Fruit fly (Drosophila melanogaster) whole organism, pupa: ENCODE measurements around the gene Meltrin.

Experiments
- CG10348 ChIP-seq: fragments of 200-800 bp; sonication (Bioruptor generic); IDR thresholded peaks from 2 replicates; pipeline ENCODE4 v1.3.6; 2022; ENCODE audit warnings: missing biosample characterization, missing genetic modification characterization
- CG12605 ChIP-seq: fragments of 200-800 bp; sonication (Bioruptor generic); IDR thresholded peaks from 2 replicates; pipeline ENCODE4 v1.3.6; 2022; ENCODE audit warnings: missing biosample characterization, missing genetic modification characterization
- CG13204 ChIP-seq: fragments of 200-800 bp; sonication (Bioruptor generic); optimal IDR thresholded peaks from 2 replicates; lab custom pipeline; 2018; ENCODE audit warnings: missing biosample characterization, mild to moderate bottlenecking, missing genetic modification characterization, moderate library complexity
- CG14655 ChIP-seq: fragments of 200-800 bp; sonication (Bioruptor generic); optimal IDR thresholded peaks from 3 replicates; lab custom pipeline; 2017; ENCODE audit warnings: mild to moderate bottlenecking, missing biosample characterization, missing genetic modification reagents, missing genetic modification characterization
- CG15710 ChIP-seq: fragments of 200-800 bp; sonication (Bioruptor generic); optimal IDR thresholded peaks from 2 replicates; lab custom pipeline; 2018; ENCODE audit warnings: missing biosample characterization, mild to moderate bottlenecking, missing genetic modification characterization, moderate library complexity
- CG17806 ChIP-seq: fragments of 200-800 bp; sonication (Bioruptor generic); optimal IDR thresholded peaks from 2 replicates; lab custom pipeline; 2018; ENCODE audit warnings: missing biosample characterization, mild to moderate bottlenecking, missing genetic modification characterization, moderate library complexity
- CG32121 ChIP-seq: fragments of 200-800 bp; sonication (Bioruptor generic); IDR thresholded peaks from 2 replicates; pipeline ENCODE4 v1.3.6; 2022; ENCODE audit warnings: missing biosample characterization, missing genetic modification characterization
- CG34367 ChIP-seq: fragments of 200-800 bp; sonication (Bioruptor generic); optimal IDR thresholded peaks from 2 replicates; lab custom pipeline; 2018; ENCODE audit warnings: missing biosample characterization, mild to moderate bottlenecking, missing genetic modification characterization
- CG4496 ChIP-seq: fragments of 200-800 bp; sonication (Bioruptor generic); IDR thresholded peaks from 3 replicates; pipeline ENCODE4 v1.3.6; 2022; ENCODE audit warnings: missing biosample characterization, missing genetic modification characterization
- CG8159 ChIP-seq: fragments of 200-800 bp; sonication (Bioruptor generic); optimal IDR thresholded peaks from 3 replicates; lab custom pipeline; 2018; ENCODE audit warnings: missing biosample characterization, mild to moderate bottlenecking, missing genetic modification characterization, moderate library complexity
- CG8301 ChIP-seq: fragments of 200-800 bp; sonication (Bioruptor generic); optimal IDR thresholded peaks from 2 replicates; lab custom pipeline; 2018; ENCODE audit warnings: missing biosample characterization, mild to moderate bottlenecking, missing genetic modification characterization
- CG9948 ChIP-seq: fragments of 200-800 bp; sonication (Bioruptor generic); optimal IDR thresholded peaks from 2 replicates; lab custom pipeline; 2018; ENCODE audit warnings: missing biosample characterization, mild to moderate bottlenecking, missing genetic modification characterization, moderate library complexity
- D1 ChIP-seq: fragments of 200-800 bp; sonication (Bioruptor generic); optimal IDR thresholded peaks from 2 replicates; lab custom pipeline; 2018; ENCODE audit warnings: missing biosample characterization, mild to moderate bottlenecking, missing genetic modification characterization, moderate library complexity
- EcR ChIP-seq: fragments of 200-800 bp; sonication (Bioruptor generic); optimal IDR thresholded peaks from 3 replicates; lab custom pipeline; 2019; ENCODE audit warnings: missing biosample characterization, missing genetic modification characterization, mild to moderate bottlenecking, moderate library complexity, missing genetic modification reagents
- Ets98B ChIP-seq: fragments of 200-800 bp; sonication (Bioruptor generic); IDR thresholded peaks from 2 replicates; pipeline ENCODE4 v1.3.6; 2022; ENCODE audit warnings: missing biosample characterization, missing genetic modification characterization
- Pif1A ChIP-seq: fragments of 200-800 bp; sonication (Bioruptor generic); optimal IDR thresholded peaks from 3 replicates; lab custom pipeline; 2016; ENCODE audit warnings: missing biosample characterization, missing genetic modification characterization
- Pif1B ChIP-seq: fragments of 200-800 bp; sonication (Bioruptor generic); optimal IDR thresholded peaks from 3 replicates; lab custom pipeline; 2016; ENCODE audit warnings: missing biosample characterization, missing genetic modification characterization
- Snoo ChIP-seq: fragments of 200-800 bp; sonication (Bioruptor generic); optimal IDR thresholded peaks from 3 replicates; lab custom pipeline; 2017; ENCODE audit warnings: missing biosample characterization, mild to moderate bottlenecking, missing genetic modification characterization, inconsistent platforms
- fd96Ca ChIP-seq: fragments of 200-800 bp; sonication (Bioruptor generic); IDR thresholded peaks from 3 replicates; pipeline ENCODE4 v1.3.6; 2022; ENCODE audit warnings: missing biosample characterization, missing genetic modification characterization
- gl ChIP-seq: fragments of 200-800 bp; sonication (Bioruptor generic); optimal IDR thresholded peaks from 2 replicates; lab custom pipeline; 2018; ENCODE audit warnings: missing biosample characterization, mild to moderate bottlenecking, missing genetic modification characterization
- rn ChIP-seq: fragments of 200-800 bp; sonication (Bioruptor generic); IDR thresholded peaks from 2 replicates; pipeline ENCODE4 v1.3.6; 2022; ENCODE audit warnings: missing biosample characterization, missing genetic modification characterization

Gene Meltrin

DNA sequence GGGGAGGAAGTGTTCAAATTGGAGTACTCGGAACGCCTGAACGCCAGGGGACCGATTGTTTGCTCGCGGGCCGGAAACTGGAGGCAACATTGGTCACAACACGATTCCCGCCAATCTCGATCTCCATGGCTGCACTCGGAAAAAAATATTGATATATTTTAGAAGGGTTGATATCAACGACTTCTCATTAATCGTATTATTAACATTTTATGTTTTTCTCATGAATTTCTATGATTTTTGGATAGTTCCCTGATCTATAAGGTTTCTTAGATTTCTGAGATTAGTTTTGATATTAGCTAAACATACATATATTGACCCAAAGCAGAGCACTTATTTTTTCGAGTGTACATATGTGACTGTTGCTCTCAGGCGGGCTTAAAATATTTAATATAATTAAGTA lies 65.2 kb downstream of the Meltrin start:
- TF ChIP-seq CG15710 (tag; lab: Kevin White, UChicago) (no peak), gl (tag; lab: Kevin White, UChicago) (no peak), CG9948 (tag; lab: Kevin White, UChicago) (peak; percentile 16), rn (GFP tag; lab: Robert Waterston, UW) (no peak)
- TF ChIP-seq, all 21 proteins: peak for 1

dm6 chr3R:14630119-14630623 lies 66.9 kb downstream of the Meltrin start, which contains the start of gene Cad88C:
Gene Cad88C (plus strand): TSS chr3R:14630478.
- TF ChIP-seq CG32121 (0 out of 2 replicates have a peak, but pooled peaks have one; percentile 14), CG9948 (tag; lab: Kevin White, UChicago) (no peak), CG8159 (no peak), CG14655 (GFP tag; lab: Kevin White, UChicago) (no peak), Snoo (tag; lab: Kevin White, UChicago) (no peak), CG4496 (GFP tag; lab: Robert Waterston, UW) (no peak), CG12605 (no peak), Pif1A (GFP tag; lab: Kevin White, UChicago) (no peak), CG8301 (tag; lab: Kevin White, UChicago) (no peak)

dm6 chr3R:14626781-14627180 lies 70.3 kb downstream of the Meltrin start:
- no peak for TF ChIP-seq CG12605
- no peak for TF ChIP-seq Snoo (tag; lab: Kevin White, UChicago)
- TF ChIP-seq CG8159, result no peak
- TF ChIP-seq CG14655 (GFP tag; lab: Kevin White, UChicago), result no peak
- TF ChIP-seq EcR (GFP tag; lab: Kevin White, UChicago), result no peak
- no peak for TF ChIP-seq CG9948 (tag; lab: Kevin White, UChicago)
- TF ChIP-seq D1 (tag; lab: Kevin White, UChicago), result no peak
- TF ChIP-seq CG8301 (tag; lab: Kevin White, UChicago), result no peak
- TF ChIP-seq Ets98B, result no peak
- TF ChIP-seq Pif1A (GFP tag; lab: Kevin White, UChicago), result no peak
- TF ChIP-seq Pif1B (GFP tag; lab: Kevin White, UChicago), result no peak
- TF ChIP-seq CG17806 (tag; lab: Kevin White, UChicago), result no peak

dm6 chr3R:14625215-14626156 lies 71.6 kb downstream of the Meltrin start, which contains the start of the genes put and His4r:
Gene put (minus strand): TSS chr3R:14625703.
Gene His4r (plus strand): TSS chr3R:14625755.
- TF ChIP-seq CG13204, result no peak
- peak; percentile 26 for TF ChIP-seq Snoo (tag; lab: Kevin White, UChicago)
- peak; percentile 11 for TF ChIP-seq EcR (GFP tag; lab: Kevin White, UChicago)
- no peak for TF ChIP-seq CG8159
- peak; percentile 9; the same call in 1 of the 2 replicates for TF ChIP-seq Ets98B
- no peak for TF ChIP-seq CG17806 (tag; lab: Kevin White, UChicago)
- no peak for TF ChIP-seq D1 (tag; lab: Kevin White, UChicago)
- peak; percentile 15 for TF ChIP-seq CG14655 (GFP tag; lab: Kevin White, UChicago)
- peak; percentile 8; the same call in 1 of the 2 replicates for TF ChIP-seq CG12605
- TF ChIP-seq CG4496 (GFP tag; lab: Robert Waterston, UW), result 0 out of 3 replicates have a peak, but pooled peaks have one; percentile 38
- no peak for TF ChIP-seq Pif1B (GFP tag; lab: Kevin White, UChicago)
- TF ChIP-seq CG15710 (tag; lab: Kevin White, UChicago), result no peak
- TF ChIP-seq CG9948 (tag; lab: Kevin White, UChicago), result no peak
- TF ChIP-seq fd96Ca, result no peak; the same call in 2 of the 3 replicates
- no peak for TF ChIP-seq CG10348 (GFP tag; lab: Robert Waterston, UW)
- TF ChIP-seq Pif1A (GFP tag; lab: Kevin White, UChicago), result no peak

- TF ChIP-seq CG17806 (tag; lab: Kevin White, UChicago) (no peak), CG32121 (peak; percentile 40; the same call in 1 of the 2 replicates), CG8301 (tag; lab: Kevin White, UChicago) (peak; percentile 22), CG14655 (GFP tag; lab: Kevin White, UChicago) (peak; percentile 26)
Measured at dm6 chr3R:14624671-14625070, 72.4 kb downstream of the Meltrin start.

- TF ChIP-seq CG10348 (GFP tag; lab: Robert Waterston, UW) (peak; percentile 43; the same call in 1 of the 2 replicates), fd96Ca (peak; percentile 74; the same call in 2 of the 3 replicates), gl (tag; lab: Kevin White, UChicago) (peak; percentile 65), EcR (GFP tag; lab: Kevin White, UChicago) (peak; percentile 52), CG14655 (GFP tag; lab: Kevin White, UChicago) (peak; percentile 90), CG34367 (peak; percentile 90), CG32121 (peak; percentile 81), CG17806 (tag; lab: Kevin White, UChicago) (peak; percentile 85), CG4496 (GFP tag; lab: Robert Waterston, UW) (peak; percentile 83; the same call in 2 of the 3 replicates), rn (GFP tag; lab: Robert Waterston, UW) (peak; percentile 34; the same call in 1 of the 2 replicates), Pif1B (GFP tag; lab: Kevin White, UChicago) (peak; percentile 89), CG15710 (tag; lab: Kevin White, UChicago) (peak; percentile 88), CG8159 (peak; percentile 88), Pif1A (GFP tag; lab: Kevin White, UChicago) (peak; percentile 84), Ets98B (peak; percentile 66), CG9948 (tag; lab: Kevin White, UChicago) (peak; percentile 92), CG12605 (0 out of 2 replicates have a peak, but pooled peaks have one; percentile 15), CG13204 (peak; percentile 69), CG8301 (tag; lab: Kevin White, UChicago) (peak; percentile 84), D1 (tag; lab: Kevin White, UChicago) (peak; percentile 92), Snoo (tag; lab: Kevin White, UChicago) (peak; percentile 74)
Measured at dm6 chr3R:14624088-14624619, 72.9 kb downstream of the Meltrin start.
